Fruit fly (Drosophila melanogaster) whole organism, prepupa: ENCODE data around the gene CG15317.

Experiments
- Blimp-1 ChIP-seq: fragments of 200-800 bp; sonication (Bioruptor generic); optimal IDR thresholded peaks from 3 replicates; lab custom pipeline; 2017; ENCODE audit warnings: missing biosample characterization, missing genetic modification characterization, mild to moderate bottlenecking, moderate library complexity, missing genetic modification reagents
- CG10631 ChIP-seq: fragments of 200-800 bp; sonication (Bioruptor generic); optimal IDR thresholded peaks from 2 replicates; lab custom pipeline; 2016; ENCODE audit warnings: missing biosample characterization, missing genetic modification characterization
- CG10669 ChIP-seq: fragments of 200-800 bp; sonication (Bioruptor generic); optimal IDR thresholded peaks from 3 replicates; lab custom pipeline; 2018; ENCODE audit warnings: missing biosample characterization, mild to moderate bottlenecking, missing genetic modification characterization, moderate library complexity
- CG11294 ChIP-seq: fragments of 200-800 bp; sonication (Bioruptor generic); IDR thresholded peaks from 2 replicates; pipeline ENCODE4 v1.3.6; 2022; ENCODE audit warnings: missing biosample characterization, missing genetic modification characterization
- CG11902 ChIP-seq: fragments of 200-800 bp; sonication (Bioruptor generic); optimal IDR thresholded peaks from 3 replicates; lab custom pipeline; 2016; ENCODE audit warnings: missing biosample characterization, missing genetic modification characterization
- CG15336 ChIP-seq: fragments of 200-800 bp; sonication (Bioruptor generic); IDR thresholded peaks from 2 replicates; pipeline ENCODE4 v1.3.6; 2022; ENCODE audit warnings: missing biosample characterization, missing genetic modification characterization
- CG1621 ChIP-seq: fragments of 200-800 bp; sonication (Bioruptor generic); optimal IDR thresholded peaks from 3 replicates; lab custom pipeline; 2018; ENCODE audit warnings: missing biosample characterization, mild to moderate bottlenecking, missing genetic modification characterization
- CG16779 ChIP-seq: fragments of 200-800 bp; sonication (Bioruptor generic); optimal IDR thresholded peaks from 3 replicates; lab custom pipeline; 2017; ENCODE audit warnings: missing biosample characterization, mild to moderate bottlenecking, missing genetic modification characterization
- CG31627 ChIP-seq: fragments of 200-800 bp; sonication (Bioruptor generic); optimal IDR thresholded peaks from 3 replicates; lab custom pipeline; 2016; ENCODE audit warnings: missing biosample characterization, missing genetic modification characterization
- CG32006 ChIP-seq: fragments of 200-800 bp; sonication (Bioruptor generic); optimal IDR thresholded peaks from 3 replicates; lab custom pipeline; 2017; ENCODE audit warnings: missing biosample characterization, mild to moderate bottlenecking, missing genetic modification characterization
- CG3919 ChIP-seq: fragments of 200-800 bp; sonication (Bioruptor generic); optimal IDR thresholded peaks from 3 replicates; lab custom pipeline; 2016; ENCODE audit warnings: missing biosample characterization, missing genetic modification characterization
- CG6163 ChIP-seq: fragments of 200-800 bp; sonication (Bioruptor generic); IDR thresholded peaks from 3 replicates; pipeline ENCODE4 v1.3.6; 2022; ENCODE audit warnings: missing biosample characterization, missing genetic modification characterization
- CG6792 ChIP-seq: fragments of 200-800 bp; sonication (Bioruptor generic); optimal IDR thresholded peaks from 3 replicates; lab custom pipeline; 2016; ENCODE audit warnings: missing biosample characterization, missing genetic modification characterization
- CG6808 ChIP-seq: fragments of 200-800 bp; sonication (Bioruptor generic); optimal IDR thresholded peaks from 3 replicates; lab custom pipeline; 2017; ENCODE audit warnings: missing biosample characterization, missing genetic modification characterization, mild to moderate bottlenecking, moderate library complexity, missing genetic modification reagents
- CG8119 ChIP-seq: fragments of 200-800 bp; sonication (Bioruptor generic); IDR thresholded peaks from 3 replicates; pipeline ENCODE4 v1.3.6; 2022; ENCODE audit warnings: missing biosample characterization, missing genetic modification characterization
- CG8319 ChIP-seq: fragments of 200-800 bp; sonication (Bioruptor generic); optimal IDR thresholded peaks from 3 replicates; lab custom pipeline; 2016; ENCODE audit warnings: missing biosample characterization, missing genetic modification characterization
- CG8632 ChIP-seq: fragments of 200-800 bp; sonication (Bioruptor generic); optimal IDR thresholded peaks from 3 replicates; lab custom pipeline; 2016; ENCODE audit warnings: missing biosample characterization, missing genetic modification characterization
- CG9139 ChIP-seq: fragments of 200-800 bp; sonication (Bioruptor generic); optimal IDR thresholded peaks from 3 replicates; lab custom pipeline; 2017; ENCODE audit warnings: missing biosample characterization, mild to moderate bottlenecking, missing genetic modification characterization
- Eip75B ChIP-seq: fragments of 200-800 bp; sonication (Bioruptor generic); optimal IDR thresholded peaks from 3 replicates; lab custom pipeline; 2016; ENCODE audit warnings: missing biosample characterization, missing genetic modification characterization
- Eip78C ChIP-seq: fragments of 200-800 bp; sonication (Bioruptor generic); peaks from one replicate; lab custom pipeline; 2016; ENCODE audit warnings: missing biosample characterization, missing genetic modification characterization
- Eip93F ChIP-seq: fragments of 200-800 bp; sonication (Bioruptor generic); optimal IDR thresholded peaks from 2 replicates; lab custom pipeline; 2016; ENCODE audit warnings: missing biosample characterization, mild to moderate bottlenecking, missing genetic modification characterization
- Gug ChIP-seq: fragments of 200-800 bp; sonication (Bioruptor generic); IDR thresholded peaks from 2 replicates; pipeline ENCODE4 v1.3.6; 2022; ENCODE audit warnings: missing biosample characterization, missing genetic modification characterization
- Hr39 ChIP-seq: fragments of 200-800 bp; sonication (Bioruptor generic); optimal IDR thresholded peaks from 2 replicates; lab custom pipeline; 2016; ENCODE audit warnings: missing biosample characterization, missing genetic modification characterization
- Hr4 ChIP-seq: fragments of 200-800 bp; sonication (Bioruptor generic); optimal IDR thresholded peaks from 3 replicates; lab custom pipeline; 2016; ENCODE audit warnings: missing biosample characterization, missing genetic modification characterization
- Lpt ChIP-seq: fragments of 200-800 bp; sonication (Bioruptor generic); optimal IDR thresholded peaks from 3 replicates; lab custom pipeline; 2016; ENCODE audit warnings: missing biosample characterization, missing genetic modification characterization
- Met ChIP-seq: fragments of 200-800 bp; sonication (Bioruptor generic); optimal IDR thresholded peaks from 3 replicates; lab custom pipeline; 2016; ENCODE audit warnings: missing biosample characterization, missing genetic modification characterization
- OdsH ChIP-seq: fragments of 200-800 bp; sonication (Bioruptor generic); optimal IDR thresholded peaks from 3 replicates; lab custom pipeline; 2016; ENCODE audit warnings: missing biosample characterization, missing genetic modification characterization
- Smox ChIP-seq: fragments of 200-800 bp; sonication (Bioruptor generic); optimal IDR thresholded peaks from 3 replicates; lab custom pipeline; 2016; ENCODE audit warnings: missing biosample characterization, missing genetic modification characterization
- Sox14 ChIP-seq: fragments of 200-800 bp; sonication (Bioruptor generic); optimal IDR thresholded peaks from 3 replicates; lab custom pipeline; 2016; ENCODE audit warnings: missing biosample characterization, missing genetic modification characterization
- dsx ChIP-seq: fragments of 200-800 bp; optimal IDR thresholded peaks from 3 replicates; lab custom pipeline; 2019; ENCODE audit warnings: missing biosample characterization, mild to moderate bottlenecking, missing genetic modification characterization, moderate library complexity; ENCODE audit not compliant: poor library complexity, severe bottlenecking
- eg ChIP-seq: fragments of 200-800 bp; sonication (Bioruptor generic); IDR thresholded peaks from 3 replicates; pipeline ENCODE4 v1.3.6; 2022; ENCODE audit warnings: missing biosample characterization, missing genetic modification characterization
- esn ChIP-seq: fragments of 200-800 bp; sonication (Bioruptor generic); optimal IDR thresholded peaks from 2 replicates; lab custom pipeline; 2016; ENCODE audit warnings: missing biosample characterization, mild to moderate bottlenecking, missing genetic modification characterization, moderate library complexity
- fkh ChIP-seq: fragments of 200-800 bp; sonication (Bioruptor generic); optimal IDR thresholded peaks from 3 replicates; lab custom pipeline; 2017; ENCODE audit warnings: missing biosample characterization, mild to moderate bottlenecking, missing genetic modification characterization, moderate library complexity
- lz ChIP-seq: fragments of 200-800 bp; sonication (Bioruptor generic); optimal IDR thresholded peaks from 3 replicates; lab custom pipeline; 2016; ENCODE audit warnings: missing biosample characterization, missing genetic modification characterization
- ss ChIP-seq, 2 experiments: fragments of 200-800 bp; sonication (Bioruptor generic); optimal IDR thresholded peaks; 2 replicates in 1 of 2; 3 replicates in 1 of 2; lab custom pipeline; 2017 to 2018; ENCODE audit warnings: mild to moderate bottlenecking in 2 of 2, missing biosample characterization in 2 of 2, missing genetic modification characterization in 2 of 2, moderate library complexity in 1 of 2
- svp ChIP-seq: fragments of 200-800 bp; sonication (Bioruptor generic); peaks from one replicate; lab custom pipeline; 2016; ENCODE audit warnings: missing biosample characterization, missing genetic modification characterization
- topi ChIP-seq: fragments of 200-800 bp; sonication (Bioruptor generic); optimal IDR thresholded peaks from 3 replicates; lab custom pipeline; 2016; ENCODE audit warnings: missing biosample characterization, missing genetic modification characterization
- vri ChIP-seq: fragments of 200-800 bp; sonication (Bioruptor generic); optimal IDR thresholded peaks from 3 replicates; lab custom pipeline; 2016; ENCODE audit warnings: missing biosample characterization, mild to moderate bottlenecking, missing genetic modification characterization

CG15317 gene

DNA sequence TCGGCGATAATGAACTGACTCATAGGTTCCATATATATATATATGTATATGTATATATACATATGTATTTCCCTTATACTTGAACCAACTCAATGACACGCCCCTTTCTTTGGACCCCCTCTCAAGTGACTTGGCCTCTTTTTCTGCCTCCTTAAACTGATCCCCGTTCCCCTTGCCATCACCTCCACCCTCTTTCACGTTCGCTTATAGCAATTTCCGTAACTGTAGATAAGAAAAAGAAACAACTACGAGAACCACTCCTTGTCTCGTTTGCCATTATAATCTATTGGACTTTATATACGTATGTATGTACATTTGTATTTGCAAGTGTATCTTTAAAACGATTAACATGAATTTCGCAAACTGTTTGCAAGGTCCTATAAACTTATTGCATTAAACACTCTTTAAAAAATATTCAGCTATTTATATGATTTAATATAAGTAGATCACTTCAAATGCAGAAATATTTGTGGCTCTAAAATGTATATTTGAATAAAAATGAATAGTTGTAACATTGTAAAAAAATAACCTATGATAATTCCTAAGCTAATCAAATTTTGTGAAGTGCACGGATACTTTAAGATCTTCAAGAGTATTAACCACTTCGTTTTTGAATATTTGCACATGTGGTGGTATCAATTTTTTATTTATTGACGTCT, 26.4 kb upstream of the CG15317 start (continued):
- TF ChIP-seq Hr39 (GFP tag; lab: Kevin White, UChicago) (peak; percentile 47), Lpt (GFP tag; lab: Kevin White, UChicago) (peak; percentile 65), CG32006 (GFP tag; lab: Kevin White, UChicago) (peak; percentile 81), lz (GFP tag; lab: Kevin White, UChicago) (peak; percentile 58), CG31627 (GFP tag; lab: Kevin White, UChicago) (peak; percentile 30), Hr4 (GFP tag; lab: Kevin White, UChicago) (peak; percentile 62), CG10631 (GFP tag; lab: Kevin White, UChicago) (peak; percentile 71), CG8319 (GFP tag; lab: Kevin White, UChicago) (peak; percentile 17), CG6808 (peak; percentile 40), Blimp-1 (GFP tag; lab: Kevin White, UChicago) (no peak), CG6792 (GFP tag; lab: Kevin White, UChicago) (peak; percentile 65), Sox14 (peak; percentile 62), CG8632 (GFP tag; lab: Kevin White, UChicago) (peak; percentile 69), CG10669 (GFP tag; lab: Kevin White, UChicago) (peak; percentile 66), Smox (GFP tag; lab: Kevin White, UChicago) (peak; percentile 69), vri (peak; percentile 26), fkh (GFP tag; lab: Kevin White, UChicago) (no peak), CG15336 (GFP tag; lab: Robert Waterston, UW) (peak; percentile 61), esn (peak; percentile 75), CG11902 (GFP tag; lab: Kevin White, UChicago) (peak; percentile 36), OdsH (GFP tag; lab: Kevin White, UChicago) (peak; percentile 65), CG1621 (peak; percentile 12)

DNA sequence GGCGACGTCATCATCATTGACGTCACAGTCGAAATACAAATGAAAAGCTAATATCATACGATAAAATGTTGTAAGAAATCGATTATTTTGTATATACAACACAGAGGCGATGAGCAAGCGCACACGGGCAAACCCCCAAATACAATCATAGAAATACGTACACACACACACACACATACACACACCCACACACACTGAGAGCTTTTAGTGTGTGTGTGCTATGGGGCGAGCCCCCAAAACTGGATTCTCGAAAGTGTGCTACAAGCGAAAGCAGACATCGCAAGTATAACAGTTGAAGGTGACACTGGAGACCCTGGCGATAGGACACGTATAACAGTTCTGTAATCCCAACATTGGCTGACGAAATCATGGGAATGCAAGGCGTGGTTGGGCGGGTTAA, 25.5 kb upstream of the CG15317 start:
- TF ChIP-seq Eip78C (GFP tag; lab: Kevin White, UChicago) (peak; percentile 79), svp (GFP tag; lab: Kevin White, UChicago) (peak; percentile 62), ss (GFP tag; optimal IDR thresholded peaks at IDR 0.05; lab: Kevin White, UChicago) (peak; percentile 35), CG1621 (no peak), Blimp-1 (GFP tag; lab: Kevin White, UChicago) (peak; percentile 81), topi (peak; percentile 22), CG11294 (no peak), Lpt (GFP tag; lab: Kevin White, UChicago) (peak; percentile 13), CG15336 (GFP tag; lab: Robert Waterston, UW) (peak; percentile 9; the same call in 1 of the 2 replicates), dsx (peak; percentile 56), CG8319 (GFP tag; lab: Kevin White, UChicago) (peak; percentile 37), CG9139 (GFP tag; lab: Kevin White, UChicago) (peak; percentile 4), CG16779 (tag; lab: Kevin White, UChicago) (no peak)

- TF ChIP-seq Eip93F, result no peak
- TF ChIP-seq vri, result no peak
- peak; percentile 52 to 72 for TF ChIP-seq ss (GFP tag; optimal IDR thresholded peaks at IDR 0.05; lab: Kevin White, UChicago)
- TF ChIP-seq dsx, result peak; percentile 15
- peak; percentile 13 for TF ChIP-seq Eip75B (GFP tag; lab: Kevin White, UChicago)
- no peak for TF ChIP-seq Met
- TF ChIP-seq Blimp-1 (GFP tag; lab: Kevin White, UChicago), result peak; percentile 77
- TF ChIP-seq CG9139 (GFP tag; lab: Kevin White, UChicago), result no peak
- TF ChIP-seq CG3919, result no peak
- 0 out of 3 replicates have a peak, but pooled peaks have one; percentile 17 for TF ChIP-seq CG8119 (GFP tag; lab: Robert Waterston, UW)
- TF ChIP-seq Hr4 (GFP tag; lab: Kevin White, UChicago), result no peak
- TF ChIP-seq Gug, result no peak
- no peak for TF ChIP-seq CG10631 (GFP tag; lab: Kevin White, UChicago)
- 0 out of 3 replicates have a peak, but pooled peaks have one; percentile 16 for TF ChIP-seq eg (GFP tag; lab: Robert Waterston, UW)
- no peak for TF ChIP-seq CG6163 (GFP tag; lab: Robert Waterston, UW)
- TF ChIP-seq Sox14, result no peak
- TF ChIP-seq Lpt (GFP tag; lab: Kevin White, UChicago), result no peak
These were observed 24.2 kb upstream of the CG15317 start for dm6 chrX:9580544-9580943.
